Worm (Caenorhabditis elegans) whole organism, L2 larva: ENCODE data around the gene F23H12.7.
"Not testable (repeated sequence)": the region's sequence is repeated elsewhere in the genome, so short reads cannot be mapped to it uniquely, and the experiment has no call there.

Experiments used
- C34F6.9 ChIP-seq: fragments of 150-350 bp; optimal IDR thresholded peaks from 2 replicates; lab custom pipeline; 2014; ENCODE audit warnings: missing biosample characterization, missing genetic modification characterization
- F13H6.1 ChIP-seq: sonication (generic microtip); optimal IDR thresholded peaks from 2 replicates; lab custom pipeline; 2016; ENCODE audit warnings: missing genetic modification characterization, missing compliant biosample characterization
- ZK546.5 ChIP-seq: sonication (generic microtip); optimal IDR thresholded peaks from 2 replicates; lab custom pipeline; 2017; ENCODE audit warnings: missing biosample characterization, missing genetic modification characterization
- alr-1 ChIP-seq: fragments of 150-350 bp; optimal IDR thresholded peaks from 2 replicates; lab custom pipeline; 2014; ENCODE audit warnings: missing biosample characterization, missing genetic modification characterization
- ama-1 ChIP-seq: fragments of 150-350 bp; optimal IDR thresholded peaks from 2 replicates; lab custom pipeline; 2018; ENCODE audit warnings: inconsistent platforms
- ceh-16 ChIP-seq: fragments of 150-350 bp; optimal IDR thresholded peaks from 2 replicates; lab custom pipeline; 2014; ENCODE audit warnings: missing biosample characterization, missing genetic modification characterization
- ceh-82 ChIP-seq: fragments of 150-350 bp; optimal IDR thresholded peaks from 2 replicates; lab custom pipeline; 2014; ENCODE audit warnings: missing biosample characterization, missing genetic modification characterization
- crh-2 ChIP-seq: sonication (generic microtip); optimal IDR thresholded peaks from 2 replicates; lab custom pipeline; 2017; ENCODE audit warnings: missing biosample characterization, missing genetic modification characterization
- dmd-4 ChIP-seq: sonication (generic microtip); optimal IDR thresholded peaks from 2 replicates; lab custom pipeline; 2017; ENCODE audit warnings: missing biosample characterization, missing genetic modification characterization
- egl-27 ChIP-seq: sonication (generic microtip); optimal IDR thresholded peaks from 3 replicates; lab custom pipeline; 2017; ENCODE audit warnings: missing biosample characterization, missing genetic modification reagents, missing genetic modification characterization
- elt-3 ChIP-seq: sonication (generic microtip); optimal IDR thresholded peaks from 2 replicates; lab custom pipeline; 2017; ENCODE audit warnings: missing biosample characterization, missing genetic modification characterization
- fos-1 ChIP-seq: fragments of 150-350 bp; optimal IDR thresholded peaks from 2 replicates; lab custom pipeline; 2014; ENCODE audit warnings: missing biosample characterization, missing genetic modification characterization
- gmeb-1 ChIP-seq: fragments of 150-350 bp; optimal IDR thresholded peaks from 2 replicates; lab custom pipeline; 2014; ENCODE audit warnings: missing biosample characterization, missing genetic modification characterization
- lin-11 ChIP-seq: fragments of 150-350 bp; sonication (generic microtip); optimal IDR thresholded peaks from 2 replicates; lab custom pipeline; 2014; ENCODE audit warnings: missing biosample characterization, missing genetic modification characterization, inconsistent platforms, mixed read lengths
- lin-13 ChIP-seq: fragments of 150-350 bp; optimal IDR thresholded peaks from 2 replicates; lab custom pipeline; 2014; ENCODE audit warnings: missing biosample characterization, missing genetic modification reagents, missing genetic modification characterization
- lin-39 ChIP-seq: fragments of 150-350 bp; optimal IDR thresholded peaks from 2 replicates; lab custom pipeline; 2014; ENCODE audit warnings: missing biosample characterization, missing genetic modification reagents, missing genetic modification characterization
- lsy-2 ChIP-seq, 2 experiments: fragments of 150-350 bp in 1 of 2; sonication (generic microtip) in 1 of 2; optimal IDR thresholded peaks; 2 replicates each; lab custom pipeline; 2014 to 2017; ENCODE audit warnings: missing biosample characterization in 2 of 2, missing genetic modification characterization in 2 of 2
- mab-5 ChIP-seq: fragments of 150-350 bp; optimal IDR thresholded peaks from 2 replicates; lab custom pipeline; 2014; ENCODE audit warnings: missing biosample characterization, missing genetic modification characterization
- mdl-1 ChIP-seq, 2 experiments: fragments of 150-350 bp in 1 of 2; sonication (generic microtip) in 1 of 2; optimal IDR thresholded peaks; 2 replicates each; lab custom pipeline; 2017; ENCODE audit warnings: missing biosample characterization in 2 of 2, missing genetic modification characterization in 2 of 2
- nhr-10 ChIP-seq: sonication (generic microtip); optimal IDR thresholded peaks from 2 replicates; lab custom pipeline; 2017; ENCODE audit warnings: missing biosample characterization, missing genetic modification characterization
- nhr-11 ChIP-seq: fragments of 150-350 bp; optimal IDR thresholded peaks from 2 replicates; lab custom pipeline; 2014; ENCODE audit warnings: missing biosample characterization, missing genetic modification characterization
- nhr-12 ChIP-seq: fragments of 150-350 bp; optimal IDR thresholded peaks from 2 replicates; lab custom pipeline; 2014; ENCODE audit warnings: missing biosample characterization, missing genetic modification characterization
- nhr-129 ChIP-seq: fragments of 150-350 bp; optimal IDR thresholded peaks from 2 replicates; lab custom pipeline; 2014; ENCODE audit warnings: missing biosample characterization, missing genetic modification characterization
- nhr-21 ChIP-seq: fragments of 150-350 bp; optimal IDR thresholded peaks from 2 replicates; lab custom pipeline; 2014; ENCODE audit warnings: missing biosample characterization, missing genetic modification characterization
- nhr-23 ChIP-seq: fragments of 150-350 bp; optimal IDR thresholded peaks from 2 replicates; lab custom pipeline; 2014; ENCODE audit warnings: missing biosample characterization, missing genetic modification reagents, missing genetic modification characterization
- nhr-237 ChIP-seq: fragments of 150-350 bp; optimal IDR thresholded peaks from 2 replicates; lab custom pipeline; 2014; ENCODE audit warnings: missing biosample characterization, missing genetic modification characterization
- nhr-25 ChIP-seq: fragments of 150-350 bp; sonication (generic microtip); optimal IDR thresholded peaks from 3 replicates; lab custom pipeline; 2014; ENCODE audit warnings: missing biosample characterization, missing genetic modification characterization
- nhr-6 ChIP-seq: fragments of 150-350 bp; optimal IDR thresholded peaks from 2 replicates; lab custom pipeline; 2014; ENCODE audit warnings: missing biosample characterization, missing genetic modification characterization
- peb-1 ChIP-seq: fragments of 150-350 bp; optimal IDR thresholded peaks from 2 replicates; lab custom pipeline; 2014; ENCODE audit warnings: missing biosample characterization, missing genetic modification characterization
- sem-4 ChIP-seq: fragments of 150-350 bp; optimal IDR thresholded peaks from 2 replicates; lab custom pipeline; 2014; ENCODE audit warnings: missing biosample characterization, missing genetic modification reagents, missing genetic modification characterization
- skn-1 ChIP-seq: sonication (generic microtip); optimal IDR thresholded peaks from 2 replicates; lab custom pipeline; 2017; ENCODE audit warnings: missing biosample characterization, missing genetic modification characterization
- sma-3 ChIP-seq: sonication (generic microtip); optimal IDR thresholded peaks from 2 replicates; lab custom pipeline; 2016; ENCODE audit warnings: missing genetic modification reagents, missing genetic modification characterization, missing compliant biosample characterization
- snpc-4 ChIP-seq: fragments of 150-350 bp; optimal IDR thresholded peaks from 2 replicates; lab custom pipeline; 2014; ENCODE audit warnings: missing biosample characterization, missing genetic modification characterization
- unc-39 ChIP-seq: fragments of 150-350 bp; optimal IDR thresholded peaks from 2 replicates; lab custom pipeline; 2014; ENCODE audit warnings: missing biosample characterization, missing genetic modification characterization
- unc-55 ChIP-seq: fragments of 150-350 bp; sonication (generic microtip); optimal IDR thresholded peaks from 3 replicates; lab custom pipeline; 2014; ENCODE audit warnings: missing biosample characterization, missing genetic modification reagents, missing genetic modification characterization
- unc-62 ChIP-seq: fragments of 150-350 bp; optimal IDR thresholded peaks from 2 replicates; lab custom pipeline; 2014; ENCODE audit warnings: missing biosample characterization, missing genetic modification reagents, missing genetic modification characterization
- ztf-1 ChIP-seq: fragments of 200-800 bp; sonication (Bioruptor generic); conservative IDR thresholded peaks from 2 replicates; pipeline ENCODE4 v1.3.6; 2022; ENCODE audit warnings: missing genetic modification characterization, missing compliant biosample characterization
- ztf-11 ChIP-seq: sonication (generic microtip); optimal IDR thresholded peaks from 2 replicates; lab custom pipeline; 2017; ENCODE audit warnings: missing biosample characterization, missing genetic modification characterization
- ztf-4 ChIP-seq: fragments of 150-350 bp; optimal IDR thresholded peaks from 2 replicates; lab custom pipeline; 2014; ENCODE audit warnings: missing biosample characterization, missing genetic modification characterization

The F23H12.7 gene

ce11 chrV:12374252-12374651 is 2.8 kb downstream of the F23H12.7 start, which contains the start of gene F23H12.10:
Gene F23H12.10 (minus strand): TSS chrV:12374263.
- TF ChIP-seq ZK546.5 (tag; lab: Kevin White, UChicago); peb-1; egl-27 (tag; lab: Kevin White, UChicago): not testable (repeated sequence)

ce11 chrV:12377256-12377655 is 5.8 kb downstream of the F23H12.7 start, which contains the start of gene K01D12.1:
Gene K01D12.1 (plus strand): TSS chrV:12377556.
- TF ChIP-seq nhr-12 (tag; lab: Kevin White, UChicago) (no peak), nhr-23 (tag; lab: Kevin White, UChicago) (no peak), skn-1 (no peak), egl-27 (tag; lab: Kevin White, UChicago) (no peak), elt-3 (tag; lab: Kevin White, UChicago) (no peak), mab-5 (tag; lab: Kevin White, UChicago) (no peak), ZK546.5 (tag; lab: Kevin White, UChicago) (no peak), sma-3 (no peak), C34F6.9 (tag; lab: Kevin White, UChicago) (no peak)

- TF ChIP-seq nhr-129 (tag; lab: Kevin White, UChicago) (no peak), alr-1 (tag; lab: Kevin White, UChicago) (no peak), mab-5 (tag; lab: Kevin White, UChicago) (no peak), ceh-16 (no peak), unc-39 (no peak), crh-2 (tag; lab: Kevin White, UChicago) (no peak), snpc-4 (tag; lab: Kevin White, UChicago) (no peak), ztf-1 (GFP tag; lab: Robert Waterston, UW) (no peak), lin-13 (GFP tag; lab: Kevin White, UChicago) (no peak), nhr-237 (tag; lab: Kevin White, UChicago) (no peak), nhr-6 (tag; lab: Kevin White, UChicago) (no peak), fos-1 (tag; lab: Kevin White, UChicago) (no peak), skn-1 (no peak), ZK546.5 (tag; lab: Kevin White, UChicago) (no peak), sma-3 (no peak), nhr-25 (no peak), F13H6.1 (tag; lab: Kevin White, UChicago) (no peak), ztf-4 (tag; lab: Kevin White, UChicago) (no peak), lsy-2 (tag; optimal IDR thresholded peaks at IDR 0.05; lab: Kevin White, UChicago) (no peak), nhr-23 (tag; lab: Kevin White, UChicago) (no peak)
Observed at ce11 chrV:12386154-12386553, 14.7 kb downstream of the F23H12.7 start, which contains the start of gene K01D12.15. Gene K01D12.15 (plus strand): TSS chrV:12386454.

ce11 chrV:12395699-12396098 is 24.2 kb downstream of the F23H12.7 start, which contains the start of gene twk-14:
Gene twk-14 (minus strand): TSS chrV:12395706.
- TF ChIP-seq mdl-1 (tag; optimal IDR thresholded peaks at IDR 0.05; lab: Kevin White, UChicago) = no peak
- TF ChIP-seq snpc-4 (tag; lab: Kevin White, UChicago) = no peak
- TF ChIP-seq skn-1 = no peak
- no peak for TF ChIP-seq sem-4 (tag; lab: Kevin White, UChicago)
- no peak for TF ChIP-seq gmeb-1 (tag; lab: Kevin White, UChicago)
- TF ChIP-seq nhr-129 (tag; lab: Kevin White, UChicago) = no peak
- TF ChIP-seq unc-39 = no peak
- no peak for TF ChIP-seq crh-2 (tag; lab: Kevin White, UChicago)
- TF ChIP-seq nhr-25 = no peak
- no peak for TF ChIP-seq nhr-6 (tag; lab: Kevin White, UChicago)
- TF ChIP-seq ama-1 (lab: Kevin White, UChicago) = no peak
- no peak for TF ChIP-seq mab-5 (tag; lab: Kevin White, UChicago)
- no peak for TF ChIP-seq unc-55 (GFP tag; lab: Kevin White, UChicago)
- TF ChIP-seq nhr-12 (tag; lab: Kevin White, UChicago) = no peak
- no peak for TF ChIP-seq nhr-21
- no peak for TF ChIP-seq dmd-4 (tag; lab: Kevin White, UChicago)
- no peak for TF ChIP-seq unc-62
- no peak for TF ChIP-seq ceh-82 (tag; lab: Kevin White, UChicago)
- no peak for TF ChIP-seq ztf-11 (tag; lab: Kevin White, UChicago)

ce11 chrV:12397545-12397944 is 26.1 kb downstream of the F23H12.7 start, which contains the start of gene K01D12.5:
Gene K01D12.5 (plus strand): TSS chrV:12397845.
- TF ChIP-seq lin-39 (no peak), peb-1 (no peak), mab-5 (tag; lab: Kevin White, UChicago) (no peak), ama-1 (lab: Kevin White, UChicago) (no peak), unc-39 (no peak), nhr-11 (tag; lab: Kevin White, UChicago) (no peak), lin-11 (tag; lab: Kevin White, UChicago) (no peak), nhr-237 (tag; lab: Kevin White, UChicago) (no peak), mdl-1 (tag; optimal IDR thresholded peaks at IDR 0.05; lab: Kevin White, UChicago) (no peak), nhr-12 (tag; lab: Kevin White, UChicago) (no peak), gmeb-1 (tag; lab: Kevin White, UChicago) (no peak), fos-1 (tag; lab: Kevin White, UChicago) (no peak), nhr-10 (tag; lab: Kevin White, UChicago) (no peak), ztf-11 (tag; lab: Kevin White, UChicago) (no peak), crh-2 (tag; lab: Kevin White, UChicago) (no peak), lsy-2 (tag; optimal IDR thresholded peaks at IDR 0.05; lab: Kevin White, UChicago) (no peak), nhr-6 (tag; lab: Kevin White, UChicago) (no peak)
